Worm (Caenorhabditis elegans): ENCODE measurements around the gene K09H11.6.
A peak's percentile ranks its signal among the peaks of the same experiment; 100 is the strongest.

Gene K09H11.6

DNA sequence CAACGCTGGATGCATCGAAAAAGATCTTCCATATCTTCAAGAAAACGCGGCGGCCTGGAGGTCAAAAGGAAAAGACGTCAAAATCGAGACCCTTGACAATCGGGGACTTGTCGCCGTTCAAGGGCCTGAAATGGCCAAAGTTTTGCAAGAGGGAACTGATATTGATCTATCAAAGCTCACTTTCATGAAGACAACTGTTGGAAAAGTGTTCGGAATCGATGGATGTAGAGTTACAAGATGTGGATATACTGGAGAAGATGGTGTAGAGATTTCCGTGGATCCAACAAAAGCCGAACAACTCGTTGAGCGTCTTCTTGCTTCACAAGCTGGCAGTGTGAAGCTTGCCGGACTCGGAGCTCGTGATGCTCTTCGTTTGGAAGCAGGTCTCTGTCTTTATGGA, 22.5 kb downstream of the K09H11.6 start (continued):
- TF ChIP-seq nfyb-1 (GFP tag; IDR thresholded peaks at IDR 0.05) (no peak), madf-3 (GFP tag; IDR thresholded peaks at IDR 0.05) (no peak), ztf-3 (GFP tag; optimal IDR thresholded peaks at IDR 0.05) (no peak)

DNA sequence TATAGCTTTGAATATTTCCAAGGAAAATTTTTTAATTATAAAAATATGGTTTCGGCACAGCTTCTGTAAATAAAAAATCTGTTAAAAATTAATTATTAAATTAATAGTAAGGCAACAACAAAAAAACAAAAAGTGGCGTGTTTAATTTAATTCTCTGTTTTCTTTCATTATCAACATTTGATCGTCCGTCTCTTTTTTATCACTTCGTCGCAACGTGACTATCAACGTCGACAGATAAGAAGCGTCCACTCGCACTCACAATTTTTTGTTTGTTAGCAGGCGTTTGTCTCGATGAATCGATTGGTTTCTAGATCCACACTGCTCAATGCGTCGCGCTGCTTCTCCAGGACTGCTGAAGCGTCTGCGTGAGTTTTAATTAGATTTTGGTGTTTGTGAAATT, 23.3 kb downstream of the K09H11.6 start, which contains the start of gene gcst-1:
Gene gcst-1, plus strand, starts transcription at position 277 of the 400 bp plus-strand sequence.
- TF ChIP-seq nhr-80 (tag; optimal IDR thresholded peaks at IDR 0.05): peak; percentile 78
- TF ChIP-seq snpc-1.3 (tag; optimal IDR thresholded peaks at IDR 0.05; ENCODE audit: insufficient read depth): no peak
- TF ChIP-seq F10E7.11 (tag; optimal IDR thresholded peaks at IDR 0.05): no peak
- TF ChIP-seq mxl-1 (tag; optimal IDR thresholded peaks at IDR 0.05): no peak
- TF ChIP-seq cebp-1 (GFP tag; IDR thresholded peaks at IDR 0.05): no peak
- peak; percentile 14 for TF ChIP-seq cebp-1 (tag; optimal IDR thresholded peaks at IDR 0.05)
- no peak for TF ChIP-seq xnd-1 (tag; optimal IDR thresholded peaks at IDR 0.05)
- no peak for TF ChIP-seq attf-5 (GFP tag; optimal IDR thresholded peaks at IDR 0.05)
- TF ChIP-seq B0035.1 (tag; optimal IDR thresholded peaks at IDR 0.05): no peak
- TF ChIP-seq cebp-2 (GFP tag; IDR thresholded peaks at IDR 0.05): no peak
- no peak for TF ChIP-seq nhr-90 (tag; optimal IDR thresholded peaks at IDR 0.05)
- TF ChIP-seq zfh-2 (GFP tag; conservative IDR thresholded peaks at IDR 0.05): no peak
- no peak for TF ChIP-seq dox-1 (GFP tag; IDR thresholded peaks at IDR 0.05)
- no peak for TF ChIP-seq ZK185.1 (tag; optimal IDR thresholded peaks at IDR 0.05; ENCODE audit: poor library complexity, severe bottlenecking)
- TF ChIP-seq ccch-3 (GFP tag; optimal IDR thresholded peaks at IDR 0.05): no peak
- no peak for TF ChIP-seq F49E8.2 (tag; optimal IDR thresholded peaks at IDR 0.05; ENCODE audit: insufficient read depth)
- no peak for TF ChIP-seq bed-1 (GFP tag; IDR thresholded peaks at IDR 0.05)
- TF ChIP-seq egrh-3 (GFP tag; IDR thresholded peaks at IDR 0.05): no peak
- TF ChIP-seq tbp1 (GFP tag; optimal IDR thresholded peaks at IDR 0.05): no peak
- no peak for TF ChIP-seq lin-54 (GFP tag; optimal IDR thresholded peaks at IDR 0.05)
- no peak for TF ChIP-seq C06A6.2 (GFP tag; conservative IDR thresholded peaks at IDR 0.05)
- 0 out of 2 replicates have a peak, but pooled peaks have one; percentile 17 for TF ChIP-seq B0336.3 (GFP tag; IDR thresholded peaks at IDR 0.05)
- TF ChIP-seq hlh-12 (tag; optimal IDR thresholded peaks at IDR 0.05): no peak
- TF ChIP-seq ekl-4 (GFP tag; IDR thresholded peaks at IDR 0.05): no peak
- no peak for TF ChIP-seq lsl-1 (GFP tag; optimal IDR thresholded peaks at IDR 0.05)

DNA sequence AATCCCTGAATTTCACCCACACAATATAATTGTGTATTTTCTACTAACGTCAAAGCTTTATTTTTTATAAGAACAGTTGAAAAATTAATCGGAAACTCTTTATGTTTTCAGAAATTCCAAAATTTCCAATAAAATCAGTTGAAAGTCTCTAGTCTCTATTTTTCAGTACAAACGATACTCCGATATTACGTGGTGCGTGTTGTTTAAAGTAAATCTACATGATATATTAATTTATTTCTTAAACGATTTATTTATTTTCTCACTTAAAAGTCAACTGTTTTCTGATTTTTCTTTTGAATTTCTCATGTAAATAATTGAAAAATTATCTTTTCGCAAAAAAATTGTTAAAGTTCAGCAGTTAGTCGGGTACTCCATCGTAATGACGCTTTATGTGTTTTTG, 23.8 kb downstream of the K09H11.6 start:
- no peak for TF ChIP-seq ceh-100 (GFP tag; IDR thresholded peaks at IDR 0.05)
- peak; percentile 70 for TF ChIP-seq attf-3 (GFP tag; conservative IDR thresholded peaks at IDR 0.05)

DNA sequence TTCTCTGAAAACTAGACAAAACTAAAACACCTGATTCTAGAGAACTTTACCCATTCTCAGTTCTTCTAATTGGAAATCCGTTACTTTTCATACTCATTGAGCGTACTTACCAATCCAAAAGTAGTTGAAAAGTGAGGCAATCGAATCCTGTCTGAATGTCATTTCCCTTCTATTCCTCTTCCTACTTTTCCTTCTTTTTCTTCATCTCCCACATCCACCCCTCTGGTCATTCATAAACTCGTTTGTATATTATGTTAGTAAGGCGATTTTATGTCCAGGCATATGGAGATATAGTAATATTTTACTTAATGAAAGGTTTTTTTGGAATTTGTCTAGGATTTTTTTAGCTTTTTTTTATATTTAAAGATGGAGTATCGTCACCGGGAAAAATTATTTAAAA, 27.6 kb downstream of the K09H11.6 start:
- no peak for TF ChIP-seq zim-3 (tag; optimal IDR thresholded peaks at IDR 0.05)
- TF ChIP-seq sptf-2 (GFP tag; optimal IDR thresholded peaks at IDR 0.05): no peak
- no peak for TF ChIP-seq F39B2.1 (GFP tag; IDR thresholded peaks at IDR 0.05)
- TF ChIP-seq lin-40 (tag; optimal IDR thresholded peaks at IDR 0.05): no peak

DNA sequence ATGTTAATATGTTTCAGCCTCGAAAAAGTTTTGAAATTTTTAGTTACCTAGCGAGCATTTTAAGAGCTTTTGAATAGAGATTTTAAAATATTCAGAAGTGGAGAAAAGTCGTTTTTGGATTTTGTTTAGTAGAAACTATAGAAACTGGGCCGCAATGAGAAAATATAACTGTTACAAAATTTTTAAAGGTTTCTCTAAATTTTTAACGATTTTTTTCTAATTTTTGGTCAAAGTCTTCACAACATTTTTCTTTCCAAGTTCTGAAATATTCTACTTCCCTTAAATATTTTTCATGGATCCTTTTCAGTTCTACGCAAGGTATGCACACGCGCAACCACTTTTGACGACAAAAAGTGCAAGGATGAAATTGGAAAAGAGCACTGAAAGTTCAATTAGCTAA, 30.5 kb downstream of the K09H11.6 start, which contains the start of gene peli-1:
Gene peli-1, plus strand, starts transcription at position 301 of the 400 bp plus-strand sequence.
- TF ChIP-seq rec-8 (tag; optimal IDR thresholded peaks at IDR 0.05) (no peak), somi-1 (GFP tag; optimal IDR thresholded peaks at IDR 0.05) (no peak), B0336.3 (GFP tag; IDR thresholded peaks at IDR 0.05) (no peak), aptf-3 (GFP tag; IDR thresholded peaks at IDR 0.05) (no peak), unc-62 (GFP tag; optimal IDR thresholded peaks at IDR 0.05) (no peak), ceh-100 (GFP tag; IDR thresholded peaks at IDR 0.05) (no peak), hlh-26 (GFP tag; conservative IDR thresholded peaks at IDR 0.05) (no peak), fkh-3 (tag; optimal IDR thresholded peaks at IDR 0.05) (no peak), nhr-120 (GFP tag; IDR thresholded peaks at IDR 0.05) (no peak), ztf-18 (tag; optimal IDR thresholded peaks at IDR 0.05) (no peak), nhr-27 (tag; optimal IDR thresholded peaks at IDR 0.05) (no peak), aptf-2 (GFP tag; conservative IDR thresholded peaks at IDR 0.05) (no peak), Y95B8A.8 (GFP tag; IDR thresholded peaks at IDR 0.05) (no peak), C06A6.2 (GFP tag; conservative IDR thresholded peaks at IDR 0.05) (no peak)
